Fruit fly (Drosophila melanogaster) whole organism, embryonic: ENCODE data around the gene CG13062.
A peak's percentile ranks its signal among the peaks of the same experiment; 100 is the strongest.

Experiments
- Aef1 ChIP-seq: fragments of 200-800 bp; sonication (Bioruptor generic); IDR thresholded peaks from 3 replicates; pipeline ENCODE4 v1.3.6; 2022; ENCODE audit warnings: missing biosample characterization, missing genetic modification characterization
- Blimp-1 ChIP-seq: fragments of 200-800 bp; sonication (Bioruptor generic); optimal IDR thresholded peaks from 3 replicates; lab custom pipeline; 2018; ENCODE audit warnings: missing biosample characterization, missing genetic modification characterization, mild to moderate bottlenecking, moderate library complexity, missing genetic modification reagents
- CG10979 ChIP-seq: fragments of 200-800 bp; sonication (Bioruptor generic); optimal IDR thresholded peaks from 2 replicates; lab custom pipeline; 2018; ENCODE audit warnings: missing biosample characterization, mild to moderate bottlenecking, missing genetic modification characterization, moderate library complexity
- CG11247 ChIP-seq: fragments of 200-800 bp; sonication (Bioruptor generic); IDR thresholded peaks from 2 replicates; pipeline ENCODE4 v1.3.6; 2022; ENCODE audit warnings: missing biosample characterization, missing genetic modification characterization
- CG12391 ChIP-seq: fragments of 200-800 bp; sonication (Bioruptor generic); optimal IDR thresholded peaks from 3 replicates; lab custom pipeline; 2018; ENCODE audit warnings: missing biosample characterization, mild to moderate bottlenecking, missing genetic modification characterization, moderate library complexity
- CG31441 ChIP-seq: fragments of 200-800 bp; sonication (Bioruptor generic); IDR thresholded peaks from 2 replicates; pipeline ENCODE4 v1.3.6; 2022; ENCODE audit warnings: missing biosample characterization, missing genetic modification characterization
- CG34422 ChIP-seq: fragments of 200-800 bp; sonication (Bioruptor generic); IDR thresholded peaks from 3 replicates; pipeline ENCODE4 v1.3.6; 2022; ENCODE audit warnings: missing biosample characterization, missing genetic modification characterization
- CG3847 ChIP-seq: fragments of 200-800 bp; sonication (Bioruptor generic); IDR thresholded peaks from 2 replicates; pipeline ENCODE4 v1.3.6; 2022; ENCODE audit warnings: missing biosample characterization, missing genetic modification characterization
- CG4404 ChIP-seq: fragments of 200-800 bp; sonication (Bioruptor generic); IDR thresholded peaks from 2 replicates; pipeline ENCODE4 v1.3.6; 2022; ENCODE audit warnings: missing biosample characterization, missing genetic modification characterization
- CG4424 ChIP-seq: fragments of 200-800 bp; sonication (Bioruptor generic); optimal IDR thresholded peaks from 3 replicates; lab custom pipeline; 2016; ENCODE audit warnings: missing biosample characterization, missing genetic modification characterization
- CG7556 ChIP-seq: fragments of 200-800 bp; sonication (Bioruptor generic); optimal IDR thresholded peaks from 2 replicates; lab custom pipeline; 2017; ENCODE audit warnings: missing biosample characterization, mild to moderate bottlenecking, missing genetic modification characterization
- CG7839 ChIP-seq: fragments of 200-800 bp; sonication (Bioruptor generic); optimal IDR thresholded peaks from 3 replicates; lab custom pipeline; 2018; ENCODE audit warnings: missing biosample characterization, mild to moderate bottlenecking, missing genetic modification characterization, moderate library complexity
- CG8478 ChIP-seq: fragments of >200 bp; optimal IDR thresholded peaks from 2 replicates; lab custom pipeline; 2018
- CG9932 ChIP-seq: fragments of 200-800 bp; sonication (Bioruptor generic); IDR thresholded peaks from 2 replicates; pipeline ENCODE4 v1.3.6; 2022; ENCODE audit warnings: missing biosample characterization, missing genetic modification characterization
- Dbx ChIP-seq: fragments of 200-800 bp; sonication (Bioruptor generic); IDR thresholded peaks from 3 replicates; pipeline ENCODE4 v1.3.6; 2022; ENCODE audit warnings: missing biosample characterization, missing genetic modification characterization
- Drgx ChIP-seq: fragments of 200-800 bp; sonication (Bioruptor generic); IDR thresholded peaks from 2 replicates; pipeline ENCODE4 v1.3.6; 2022; ENCODE audit warnings: missing biosample characterization, missing genetic modification characterization
- Hsf ChIP-seq: fragments of 200-800 bp; sonication (Bioruptor generic); optimal IDR thresholded peaks from 3 replicates; lab custom pipeline; 2016; ENCODE audit warnings: missing biosample characterization, missing genetic modification characterization
- Med ChIP-seq: fragments of 200-800 bp; sonication (Bioruptor generic); peaks from one replicate; lab custom pipeline; 2016; ENCODE audit warnings: missing biosample characterization, missing genetic modification characterization, mild to moderate bottlenecking, inconsistent platforms, moderate library complexity
- Sox100B ChIP-seq: fragments of 200-800 bp; sonication (Bioruptor generic); optimal IDR thresholded peaks from 3 replicates; lab custom pipeline; 2018; ENCODE audit warnings: missing biosample characterization, mild to moderate bottlenecking, missing genetic modification characterization
- Taf1 ChIP-seq: fragments of 200-800 bp; sonication (Bioruptor generic); IDR thresholded peaks from 2 replicates; pipeline ENCODE4 v1.3.6; 2022; ENCODE audit warnings: missing biosample characterization, missing genetic modification characterization
- Vsx1 ChIP-seq: fragments of 200-800 bp; sonication (Bioruptor generic); optimal IDR thresholded peaks from 2 replicates; lab custom pipeline; 2017; ENCODE audit warnings: missing biosample characterization, mild to moderate bottlenecking, missing genetic modification characterization, missing genetic modification reagents
- ab ChIP-seq: fragments of 200-800 bp; sonication (Bioruptor generic); optimal IDR thresholded peaks from 2 replicates; lab custom pipeline; 2016; ENCODE audit warnings: missing biosample characterization, missing genetic modification characterization
- bsh ChIP-seq, 2 experiments: fragments of 200-800 bp; sonication (Bioruptor generic); optimal IDR thresholded peaks; 2 replicates each; lab custom pipeline; 2017 to 2018; ENCODE audit warnings: mild to moderate bottlenecking in 2 of 2, missing biosample characterization in 2 of 2, missing genetic modification characterization in 2 of 2, moderate library complexity in 1 of 2
- disco-r ChIP-seq: fragments of 200-800 bp; sonication (Bioruptor generic); optimal IDR thresholded peaks from 2 replicates; lab custom pipeline; 2016; ENCODE audit warnings: missing biosample characterization, missing genetic modification characterization
- dysf ChIP-seq: fragments of 200-800 bp; sonication (Bioruptor generic); IDR thresholded peaks from 3 replicates; pipeline ENCODE4 v1.3.6; 2022; ENCODE audit warnings: missing biosample characterization, missing genetic modification characterization
- fd96Cb ChIP-seq: fragments of 200-800 bp; sonication (Bioruptor generic); optimal IDR thresholded peaks from 2 replicates; lab custom pipeline; 2018; ENCODE audit warnings: missing biosample characterization, mild to moderate bottlenecking, missing genetic modification characterization, moderate library complexity
- fru ChIP-seq: fragments of >200 bp; optimal IDR thresholded peaks from 2 replicates; lab custom pipeline; 2017
- grau ChIP-seq: fragments of 200-800 bp; optimal IDR thresholded peaks from 3 replicates; lab custom pipeline; 2019; ENCODE audit warnings: missing biosample characterization, mild to moderate bottlenecking, missing genetic modification characterization, moderate library complexity
- hb ChIP-seq: fragments of 200-800 bp; sonication (Bioruptor generic); IDR thresholded peaks from 3 replicates; pipeline ENCODE4 v1.3.6; 2022; ENCODE audit warnings: missing biosample characterization, missing genetic modification characterization; ENCODE audit not compliant: partially characterized antibody
- hbn ChIP-seq: fragments of 200-800 bp; sonication (Bioruptor generic); IDR thresholded peaks from 2 replicates; pipeline ENCODE4 v1.3.6; 2022; ENCODE audit warnings: missing biosample characterization, missing genetic modification characterization; ENCODE audit not compliant: partially characterized antibody
- lbe ChIP-seq: fragments of 200-800 bp; sonication (Bioruptor generic); optimal IDR thresholded peaks from 2 replicates; lab custom pipeline; 2016; ENCODE audit warnings: missing biosample characterization, mild to moderate bottlenecking, missing genetic modification characterization
- nom ChIP-seq: fragments of 200-800 bp; sonication (Bioruptor generic); optimal IDR thresholded peaks from 2 replicates; lab custom pipeline; 2017; ENCODE audit warnings: missing biosample characterization, missing genetic modification characterization, mild to moderate bottlenecking, moderate library complexity, missing genetic modification reagents
- pzg ChIP-seq: fragments of 200-800 bp; sonication (Bioruptor generic); optimal IDR thresholded peaks from 3 replicates; lab custom pipeline; 2018; ENCODE audit warnings: missing biosample characterization, mild to moderate bottlenecking, missing genetic modification characterization, moderate library complexity
- sens ChIP-seq: fragments of 200-800 bp; sonication (Bioruptor generic); peaks from one replicate; lab custom pipeline; 2016; ENCODE audit warnings: missing biosample characterization, missing genetic modification characterization
- slou ChIP-seq: fragments of 200-800 bp; sonication (Bioruptor generic); optimal IDR thresholded peaks from 3 replicates; lab custom pipeline; 2016; ENCODE audit warnings: missing biosample characterization, missing genetic modification characterization
- tio ChIP-seq: fragments of 200-800 bp; sonication (Bioruptor generic); optimal IDR thresholded peaks from 2 replicates; lab custom pipeline; 2017; ENCODE audit warnings: missing biosample characterization, missing genetic modification characterization, inconsistent platforms
- yki ChIP-seq: fragments of >200 bp; optimal IDR thresholded peaks from 3 replicates; lab custom pipeline; 2018

The CG13062 gene

dm6 chr3L:16361200-16361815, 47.2 kb downstream of the CG13062 start:
- no peak for TF ChIP-seq Taf1 (GFP tag; lab: Robert Waterston, UW)
- no peak for TF ChIP-seq CG7556 (GFP tag; lab: Kevin White, UChicago)
- TF ChIP-seq hb (GFP tag; lab: Robert Waterston, UW), result 0 out of 3 replicates have a peak, but pooled peaks have one; percentile 28
- no peak for TF ChIP-seq ab
- peak; percentile 7; the same call in 1 of the 2 replicates for TF ChIP-seq CG3847
- TF ChIP-seq Dbx, result 0 out of 3 replicates have a peak, but pooled peaks have one; percentile 12
- peak; percentile 45 for TF ChIP-seq CG8478 (lab: Kevin White, UChicago)
- 0 out of 2 replicates have a peak, but pooled peaks have one; percentile 12 for TF ChIP-seq CG9932
- TF ChIP-seq Drgx (GFP tag; lab: Robert Waterston, UW), result peak; percentile 21; the same call in 1 of the 2 replicates
- TF ChIP-seq nom (GFP tag; lab: Kevin White, UChicago), result peak; percentile 94
- peak; percentile 57 for TF ChIP-seq Med (GFP tag; lab: Kevin White, UChicago)
- peak in 1 of 2 experiments; percentile 89 for TF ChIP-seq bsh (GFP tag; optimal IDR thresholded peaks at IDR 0.05; lab: Kevin White, UChicago)
- TF ChIP-seq yki (lab: Kevin White, UChicago), result no peak

- no peak for TF ChIP-seq Aef1 (GFP tag; lab: Robert Waterston, UW)
- no peak for TF ChIP-seq hbn (GFP tag; lab: Robert Waterston, UW)
Measured at dm6 chr3L:16362119-16362653, 48.1 kb downstream of the CG13062 start, which contains the start of gene Cpr72Ea. Cpr72Ea (plus strand) TSS chr3L:16362603.

- TF ChIP-seq CG12391 (tag; lab: Kevin White, UChicago) (peak; percentile 1), Drgx (GFP tag; lab: Robert Waterston, UW) (peak; percentile 63), dysf (GFP tag; lab: Robert Waterston, UW) (no peak), CG4424 (GFP tag; lab: Kevin White, UChicago) (peak; percentile 9), grau (tag; lab: Kevin White, UChicago) (peak; percentile 5), Sox100B (GFP tag; lab: Kevin White, UChicago) (peak; percentile 6), CG11247 (no peak), Hsf (peak; percentile 6), Dbx (no peak), nom (GFP tag; lab: Kevin White, UChicago) (peak; percentile 89), sens (GFP tag; lab: Kevin White, UChicago) (peak; percentile 75), CG7839 (tag; lab: Kevin White, UChicago) (peak; percentile 8), lbe (GFP tag; lab: Kevin White, UChicago) (peak; percentile 47), Med (GFP tag; lab: Kevin White, UChicago) (peak; percentile 44), pzg (GFP tag; lab: Kevin White, UChicago) (no peak), fd96Cb (tag; lab: Kevin White, UChicago) (peak; percentile 13), bsh (GFP tag; optimal IDR thresholded peaks at IDR 0.05; lab: Kevin White, UChicago) (peak in 1 of 2 experiments; percentile 64), tio (GFP tag; lab: Kevin White, UChicago) (no peak), CG31441 (GFP tag; lab: Robert Waterston, UW) (no peak), fru (lab: Kevin White, UChicago) (no peak), CG10979 (tag; lab: Kevin White, UChicago) (peak; percentile 16), Blimp-1 (GFP tag; lab: Kevin White, UChicago) (peak; percentile 30), CG4404 (GFP tag; lab: Robert Waterston, UW) (no peak)
Measured at dm6 chr3L:16364182-16364581, 50.1 kb downstream of the CG13062 start.

dm6 chr3L:16364599-16364998, 50.5 kb downstream of the CG13062 start, which contains the start of gene Cpr72Eb:
Cpr72Eb (plus strand) TSS chr3L:16364899.
- TF ChIP-seq CG10979 (tag; lab: Kevin White, UChicago) (no peak), disco-r (GFP tag; lab: Kevin White, UChicago) (no peak), slou (no peak), CG34422 (GFP tag; lab: Robert Waterston, UW) (no peak), CG12391 (tag; lab: Kevin White, UChicago) (no peak), Vsx1 (no peak)
